Worm (Caenorhabditis elegans): ENCODE results near the gene Y110A2AL.6.

Y110A2AL.6 gene

DNA sequence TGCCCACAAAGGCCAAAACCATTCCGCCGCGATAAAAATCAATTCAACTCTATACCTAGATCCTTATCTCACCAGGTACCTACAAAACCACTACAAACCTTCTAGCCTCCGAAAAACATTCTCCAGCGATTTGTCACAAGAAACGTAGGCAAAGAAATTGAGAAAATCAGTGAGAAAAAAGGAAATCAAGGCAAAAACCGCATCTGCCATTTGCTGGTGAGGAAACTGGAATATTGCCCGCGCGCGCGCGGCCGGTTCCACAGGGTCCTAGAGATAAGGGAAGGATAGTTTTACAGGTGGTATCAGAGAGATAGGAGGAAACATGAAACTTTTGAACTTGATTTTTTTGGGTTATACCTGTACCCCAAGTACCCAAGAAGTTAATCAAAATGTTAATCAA, 16.1 kb upstream of the Y110A2AL.6 start (continued):
- no peak for TF ChIP-seq tbx-2 (tag; optimal IDR thresholded peaks at IDR 0.05)

DNA sequence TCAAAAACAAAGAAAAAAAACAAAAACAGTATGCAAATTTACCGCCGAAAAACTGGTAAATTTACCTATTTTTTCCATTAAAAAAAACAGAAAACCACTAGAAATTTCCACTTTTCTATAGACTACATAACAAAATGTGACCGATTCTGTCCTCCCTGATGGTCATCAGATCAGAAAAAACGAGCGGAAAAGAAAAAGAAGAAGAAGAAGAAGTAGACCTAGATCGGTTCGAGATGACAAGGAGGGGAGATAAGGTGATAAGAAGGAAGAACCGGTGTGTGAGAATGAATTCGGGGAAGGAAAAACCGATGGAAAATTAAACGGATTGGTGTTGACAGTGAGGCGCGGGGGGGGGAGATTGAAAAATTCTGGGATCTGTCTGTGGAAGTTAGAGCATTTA, 14.7 kb upstream of the Y110A2AL.6 start:
- no peak for TF ChIP-seq hmg-11 (tag; optimal IDR thresholded peaks at IDR 0.05)
- TF ChIP-seq mdl-1 (tag; optimal IDR thresholded peaks at IDR 0.05), result no peak
- TF ChIP-seq nhr-25 (tag; optimal IDR thresholded peaks at IDR 0.05), result no peak
- no peak for TF ChIP-seq skn-1 (tag; optimal IDR thresholded peaks at IDR 0.05)
- no peak for TF ChIP-seq lin-15B (tag; optimal IDR thresholded peaks at IDR 0.05)
- peak; percentile 13 for TF ChIP-seq nhr-23 (tag; optimal IDR thresholded peaks at IDR 0.05)
- TF ChIP-seq elt-2 (tag; optimal IDR thresholded peaks at IDR 0.05), result no peak
- TF ChIP-seq fkh-2 (tag; optimal IDR thresholded peaks at IDR 0.05), result no peak
- no peak for TF ChIP-seq eor-1 (tag; optimal IDR thresholded peaks at IDR 0.05)
- TF ChIP-seq ceh-16 (tag; optimal IDR thresholded peaks at IDR 0.05), result no peak
- peak; percentile 22 for TF ChIP-seq nhr-43 (tag; optimal IDR thresholded peaks at IDR 0.05; ENCODE audit: poor library complexity, severe bottlenecking)
- no peak for TF ChIP-seq nhr-67 (tag; optimal IDR thresholded peaks at IDR 0.05)
- TF ChIP-seq snpc-4 (tag; optimal IDR thresholded peaks at IDR 0.05), result no peak
- no peak for TF ChIP-seq aly-2 (tag; optimal IDR thresholded peaks at IDR 0.05)
- no peak for TF ChIP-seq R02D3.7 (tag; optimal IDR thresholded peaks at IDR 0.05)
- peak in 1 of 3 experiments; percentile 9 for TF ChIP-seq elt-3 (tag; optimal IDR thresholded peaks at IDR 0.05)
- TF ChIP-seq unc-62 (GFP tag; optimal IDR thresholded peaks at IDR 0.05), result no peak
- no peak for TF ChIP-seq ceh-9 (tag; optimal IDR thresholded peaks at IDR 0.05)

ce11 chrII:2854794-2855193, 13.4 kb upstream of the Y110A2AL.6 start:
- peak; percentile 43 for TF ChIP-seq ama-1 (optimal IDR thresholded peaks at IDR 0.05)
- no peak for TF ChIP-seq elt-3 (tag; optimal IDR thresholded peaks at IDR 0.05)
- TF ChIP-seq aly-2 (tag; optimal IDR thresholded peaks at IDR 0.05), result no peak
- TF ChIP-seq elt-2 (tag; optimal IDR thresholded peaks at IDR 0.05), result no peak
- no peak for TF ChIP-seq sea-2 (GFP tag; optimal IDR thresholded peaks at IDR 0.05)
- TF ChIP-seq nhr-23 (tag; optimal IDR thresholded peaks at IDR 0.05), result peak; percentile 64
- TF ChIP-seq mml-1 (tag; optimal IDR thresholded peaks at IDR 0.05), result no peak
- TF ChIP-seq ceh-82 (tag; optimal IDR thresholded peaks at IDR 0.05), result no peak
- no peak for TF ChIP-seq lin-15B (tag; optimal IDR thresholded peaks at IDR 0.05)
- no peak for TF ChIP-seq jun-1 (tag; optimal IDR thresholded peaks at IDR 0.05)
- TF ChIP-seq egl-5 (tag; optimal IDR thresholded peaks at IDR 0.05), result no peak
- TF ChIP-seq lsy-12 (tag; optimal IDR thresholded peaks at IDR 0.05), result no peak
- no peak for TF ChIP-seq pha-4 (tag; optimal IDR thresholded peaks at IDR 0.05)
- no peak for TF ChIP-seq ztf-11 (tag; optimal IDR thresholded peaks at IDR 0.05)
- TF ChIP-seq snpc-4 (tag; optimal IDR thresholded peaks at IDR 0.05), result no peak
- TF ChIP-seq nhr-25 (tag; optimal IDR thresholded peaks at IDR 0.05), result peak; percentile 54
- no peak for TF ChIP-seq skn-1 (tag; optimal IDR thresholded peaks at IDR 0.05)
- no peak for TF ChIP-seq elt-1 (tag; optimal IDR thresholded peaks at IDR 0.05)
- TF ChIP-seq R02D3.7 (tag; optimal IDR thresholded peaks at IDR 0.05), result no peak
- no peak for TF ChIP-seq nhr-28 (tag; optimal IDR thresholded peaks at IDR 0.05)
- TF ChIP-seq fos-1 (tag; optimal IDR thresholded peaks at IDR 0.05), result no peak
- no peak for TF ChIP-seq ceh-28 (tag; optimal IDR thresholded peaks at IDR 0.05)
- no peak for TF ChIP-seq nhr-11 (tag; optimal IDR thresholded peaks at IDR 0.05)
- TF ChIP-seq hmg-11 (tag; optimal IDR thresholded peaks at IDR 0.05), result peak; percentile 14
- no peak for TF ChIP-seq pqm-1 (tag; optimal IDR thresholded peaks at IDR 0.05)
- TF ChIP-seq daf-12 (tag; optimal IDR thresholded peaks at IDR 0.05), result no peak
- TF ChIP-seq nfya-1 (tag; optimal IDR thresholded peaks at IDR 0.05; ENCODE audit: insufficient read depth), result no peak
- peak; percentile 58 for TF ChIP-seq nhr-43 (tag; optimal IDR thresholded peaks at IDR 0.05; ENCODE audit: poor library complexity, severe bottlenecking)
- TF ChIP-seq unc-62 (GFP tag; optimal IDR thresholded peaks at IDR 0.05), result no peak
- TF ChIP-seq ceh-9 (tag; optimal IDR thresholded peaks at IDR 0.05), result no peak

DNA sequence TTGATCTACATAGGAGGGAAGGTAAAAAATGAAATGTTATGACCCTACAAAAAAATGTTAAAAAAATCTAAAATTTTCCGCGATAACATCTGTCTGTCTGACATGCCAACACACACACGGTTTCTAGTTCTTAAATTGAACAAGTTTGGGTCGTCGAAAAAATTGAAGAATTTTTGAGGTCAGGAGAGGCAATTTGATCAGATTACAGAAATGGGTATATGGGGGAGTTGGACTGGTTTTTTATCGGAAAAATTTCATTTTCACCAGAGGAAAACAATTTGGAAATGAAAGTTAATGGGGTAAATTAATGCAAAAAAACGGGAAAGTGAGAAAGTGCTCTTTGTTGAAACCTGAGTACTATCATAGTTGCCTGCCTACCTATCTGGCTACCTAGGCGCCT, 12.3 kb upstream of the Y110A2AL.6 start:
- TF ChIP-seq snpc-4 (tag; optimal IDR thresholded peaks at IDR 0.05) (no peak), elt-1 (tag; optimal IDR thresholded peaks at IDR 0.05) (peak; percentile 63), nhr-67 (tag; optimal IDR thresholded peaks at IDR 0.05) (no peak)

ce11 chrII:2852493-2852892, 11.1 kb upstream of the Y110A2AL.6 start, which contains the start of gene ptc-3:
TSS of gene ptc-3 (minus strand) at chrII:2852593.
- TF ChIP-seq nhr-11 (tag; optimal IDR thresholded peaks at IDR 0.05) (no peak), ztf-11 (tag; optimal IDR thresholded peaks at IDR 0.05) (no peak), ceh-28 (tag; optimal IDR thresholded peaks at IDR 0.05) (no peak), ceh-9 (tag; optimal IDR thresholded peaks at IDR 0.05) (no peak), ceh-16 (tag; optimal IDR thresholded peaks at IDR 0.05) (no peak), pha-4 (tag; optimal IDR thresholded peaks at IDR 0.05) (no peak), elt-3 (tag; optimal IDR thresholded peaks at IDR 0.05) (no peak), fkh-10 (GFP tag; optimal IDR thresholded peaks at IDR 0.05) (no peak), nhr-25 (tag; optimal IDR thresholded peaks at IDR 0.05) (no peak), nhr-12 (tag; optimal IDR thresholded peaks at IDR 0.05) (no peak), nhr-237 (tag; optimal IDR thresholded peaks at IDR 0.05) (no peak), fos-1 (tag; optimal IDR thresholded peaks at IDR 0.05) (no peak)

All from whole organism, L3 larva.